Worm (Caenorhabditis elegans) whole organism, L4 larva: Measurements from ENCODE around the gene Y75B8A.33.
A peak's percentile ranks its signal among the peaks of the same experiment; 100 is the strongest.

Experiments used
- daf-8 ChIP-seq: fragments of 200-800 bp; sonication (Bioruptor generic); IDR thresholded peaks from 2 replicates; pipeline ENCODE4 v1.3.6; 2022; ENCODE audit warnings: missing genetic modification characterization, missing compliant biosample characterization
- dmd-8 ChIP-seq: fragments of 200-800 bp; sonication (Bioruptor generic); IDR thresholded peaks from 2 replicates; pipeline ENCODE4 v1.3.6; 2022; ENCODE audit warnings: missing genetic modification characterization, missing compliant biosample characterization
- hlh-30 ChIP-seq: sonication (generic microtip); optimal IDR thresholded peaks from 2 replicates; lab custom pipeline; 2017; ENCODE audit warnings: antibody characterized with exemption, mild to moderate bottlenecking, missing genetic modification characterization, missing compliant biosample characterization; ENCODE audit not compliant: insufficient read depth
- jun-1 ChIP-seq: fragments of 150-350 bp; optimal IDR thresholded peaks from 2 replicates; lab custom pipeline; 2014; ENCODE audit warnings: missing biosample characterization, missing genetic modification reagents, missing genetic modification characterization
- nhr-11 ChIP-seq: fragments of 150-350 bp; optimal IDR thresholded peaks from 2 replicates; lab custom pipeline; 2014; ENCODE audit warnings: missing biosample characterization, missing genetic modification characterization
- nhr-237 ChIP-seq: sonication (generic microtip); optimal IDR thresholded peaks from 2 replicates; lab custom pipeline; 2017; ENCODE audit warnings: missing biosample characterization, missing genetic modification characterization
- nhr-48 ChIP-seq: sonication (generic microtip); optimal IDR thresholded peaks from 2 replicates; lab custom pipeline; 2016; ENCODE audit warnings: mild to moderate bottlenecking, missing genetic modification characterization, missing compliant biosample characterization
- pha-4 ChIP-seq, 2 experiments: fragments of 150-350 bp in 1 of 2; fragments of 200-800 bp in 1 of 2; sonication (Bioruptor generic) in 1 of 2; IDR thresholded peaks in 1 of 2; optimal IDR thresholded peaks in 1 of 2; 2 replicates each; pipeline versions ENCODE4 v1.3.6 to Lab custom; 2014 to 2022; ENCODE audit warnings: missing genetic modification characterization in 2 of 2, missing genetic modification reagents in 2 of 2, missing biosample characterization in 1 of 2, missing compliant biosample characterization in 1 of 2
- saeg-2 ChIP-seq: fragments of 200-800 bp; sonication (Bioruptor generic); IDR thresholded peaks from 2 replicates; pipeline ENCODE4 v1.3.6; 2022; ENCODE audit warnings: missing genetic modification reagents, missing genetic modification characterization, missing compliant biosample characterization
- spr-1 ChIP-seq: sonication (generic microtip); optimal IDR thresholded peaks from 2 replicates; lab custom pipeline; 2016; ENCODE audit warnings: mild to moderate bottlenecking, missing genetic modification characterization, missing compliant biosample characterization
- tag-97 ChIP-seq: fragments of 200-800 bp; sonication (Bioruptor generic); IDR thresholded peaks from 2 replicates; pipeline ENCODE4 v1.3.6; 2022; ENCODE audit warnings: missing genetic modification characterization, missing compliant biosample characterization
- unc-62 ChIP-seq, 3 experiments: fragments of 150-350 bp in 1 of 3; sonication (generic microtip); optimal IDR thresholded peaks in 2 of 3; peaks in 1 of 3; 1 replicate in 1 of 3; 2 replicates in 2 of 3; lab custom pipeline; 2014 to 2017; ENCODE audit warnings: missing biosample characterization in 3 of 3, missing genetic modification characterization in 3 of 3, missing genetic modification reagents in 3 of 3, missing genotype in 1 of 3
- ztf-11 ChIP-seq: fragments of 150-350 bp; optimal IDR thresholded peaks from 2 replicates; lab custom pipeline; 2014; ENCODE audit warnings: missing biosample characterization, missing genetic modification characterization

ce11 chrIII:12399709-12400108 lies 32.5 kb upstream of the Y75B8A.33 start:
- no peak for TF ChIP-seq spr-1 (tag; lab: Kevin White, UChicago)
- TF ChIP-seq ztf-11 (tag; lab: Kevin White, UChicago) = no peak
- peak; percentile 61; the same call in 1 of the 2 replicates for TF ChIP-seq pha-4 (GFP tag; IDR thresholded peaks at IDR 0.05; lab: Robert Waterston, UW)
- no peak for TF ChIP-seq pha-4 (tag; optimal IDR thresholded peaks at IDR 0.05; lab: Kevin White, UChicago)
- TF ChIP-seq daf-8 (GFP tag; lab: Robert Waterston, UW) = no peak
- TF ChIP-seq nhr-48 (tag; lab: Kevin White, UChicago) = no peak
- TF ChIP-seq tag-97 (GFP tag; lab: Robert Waterston, UW) = no peak
- peak; percentile 4 for TF ChIP-seq hlh-30 (tag; lab: Kevin White, UChicago)
- TF ChIP-seq saeg-2 = no peak
- TF ChIP-seq nhr-237 (tag; lab: Kevin White, UChicago) = no peak
- TF ChIP-seq unc-62 (GFP tag; optimal IDR thresholded peaks at IDR 0.05 in 1 of 2; lab: Kevin White, UChicago) = peak in 1 of 2 experiments; percentile 62
- no peak for TF ChIP-seq unc-62 (tag; optimal IDR thresholded peaks at IDR 0.05; lab: Kevin White, UChicago)
- 0 out of 2 replicates have a peak, but pooled peaks have one; percentile 50 for TF ChIP-seq dmd-8 (GFP tag; lab: Robert Waterston, UW)
- TF ChIP-seq jun-1 = no peak
- TF ChIP-seq nhr-11 (tag; lab: Kevin White, UChicago) = no peak
